Fruit fly (Drosophila melanogaster): ENCODE data around the gene CG45413.
A peak's percentile ranks its signal among the peaks of the same experiment; 100 is the strongest.

The CG45413 gene

DNA sequence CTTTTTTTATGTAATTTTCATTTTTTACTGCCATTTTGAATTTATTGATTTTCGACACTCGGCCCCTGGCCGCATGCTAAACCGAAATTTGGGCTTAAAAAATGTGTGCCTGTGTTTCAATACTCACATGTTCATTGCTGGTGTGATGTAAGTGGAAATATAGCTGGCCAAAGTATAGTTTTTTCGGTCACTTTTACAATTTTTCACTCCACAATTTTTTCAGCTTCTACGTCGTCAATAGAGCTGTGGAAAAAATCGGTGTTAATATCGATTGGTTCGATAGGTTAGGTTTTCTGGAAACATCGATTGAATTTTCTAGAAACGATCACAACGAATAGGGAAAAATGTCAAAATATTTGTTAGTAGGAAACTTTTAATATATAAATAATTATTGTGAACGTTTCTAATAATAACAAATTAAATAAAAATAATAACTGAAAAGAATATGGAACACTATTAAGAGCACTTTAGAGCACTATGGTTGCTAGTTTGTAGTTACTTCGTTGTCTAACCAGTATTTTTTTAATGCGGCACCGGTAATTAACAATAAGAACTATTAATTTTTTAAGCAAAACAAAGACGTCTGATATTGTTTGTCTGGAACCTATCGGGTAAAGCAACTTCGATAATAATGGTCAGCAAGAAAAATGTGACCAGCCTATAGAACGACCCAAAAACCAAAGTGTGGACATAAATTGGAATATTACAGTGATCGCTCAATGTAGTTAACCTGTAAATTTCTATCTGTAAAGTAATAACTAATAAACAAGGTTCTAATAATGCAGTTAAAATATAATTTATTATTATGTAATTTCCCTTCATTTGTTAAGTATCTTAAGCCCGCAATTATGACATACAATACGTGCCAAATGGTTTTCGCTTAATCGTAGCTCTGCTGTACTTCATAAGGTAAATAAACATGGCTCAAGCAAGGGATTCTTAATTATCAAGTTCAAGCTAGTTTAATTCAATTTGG is 23.8 kb upstream of the CG45413 start, which contains the start of the genes CG10077 and CG9948 (continued):
- TF ChIP-seq ap (GFP tag; IDR thresholded peaks at IDR 0.05) (peak; percentile 90), trh (GFP tag; optimal IDR thresholded peaks at IDR 0.05) (peak; percentile 67), Side (GFP tag; optimal IDR thresholded peaks at IDR 0.05) (peak; percentile 38), lilli (GFP tag; optimal IDR thresholded peaks at IDR 0.05) (peak; percentile 88), CG16779 (GFP tag; IDR thresholded peaks at IDR 0.05) (0 out of 2 replicates have a peak, but pooled peaks have one; percentile 44), CG8478 (optimal IDR thresholded peaks at IDR 0.05) (no peak), Elba2 (GFP tag; optimal IDR thresholded peaks at IDR 0.05) (peak; percentile 67), ATbp (GFP tag; optimal IDR thresholded peaks at IDR 0.05) (peak; percentile 86), dati (GFP tag; IDR thresholded peaks at IDR 0.05) (peak; percentile 71), Aef1 (GFP tag; IDR thresholded peaks at IDR 0.05) (peak; percentile 87), Vsx1 (GFP tag; optimal IDR thresholded peaks at IDR 0.05) (peak; percentile 61), Hr3 (GFP tag; optimal IDR thresholded peaks at IDR 0.05) (peak; percentile 89), Oaz (GFP tag; IDR thresholded peaks at IDR 0.05) (peak; percentile 85), dpn (GFP tag; optimal IDR thresholded peaks at IDR 0.05) (peak; percentile 58 to 90), salm (tag; optimal IDR thresholded peaks at IDR 0.05) (peak; percentile 85), CG14014 (GFP tag; IDR thresholded peaks at IDR 0.05) (peak; percentile 94), pnt (GFP tag; optimal IDR thresholded peaks at IDR 0.05) (peak; percentile 36), CG6689 (GFP tag; IDR thresholded peaks at IDR 0.05) (peak; percentile 90), Hmr (GFP tag; optimal IDR thresholded peaks at IDR 0.05) (peak; percentile 85), seq (GFP tag; IDR thresholded peaks at IDR 0.05) (peak; percentile 79), CG8944 (GFP tag; optimal IDR thresholded peaks at IDR 0.05) (peak; percentile 11), CG8359 (GFP tag; optimal IDR thresholded peaks at IDR 0.05; ENCODE audit: borderline replicate concordance) (peak; percentile 65), org-1 (GFP tag; optimal IDR thresholded peaks at IDR 0.05) (peak; percentile 79), Hey (tag; optimal IDR thresholded peaks at IDR 0.05) (no peak), jumu (GFP tag; optimal IDR thresholded peaks at IDR 0.05) (peak; percentile 38), CG7271 (tag; optimal IDR thresholded peaks at IDR 0.05) (peak; percentile 73), slou (GFP tag; optimal IDR thresholded peaks at IDR 0.05) (peak; percentile 37), CG2678 (tag; optimal IDR thresholded peaks at IDR 0.05) (peak; percentile 93), Bdp1 (GFP tag; optimal IDR thresholded peaks at IDR 0.05) (peak; percentile 38), peb (GFP tag; IDR thresholded peaks at IDR 0.05) (peak; percentile 84), Antp (GFP tag; optimal IDR thresholded peaks at IDR 0.05) (peak; percentile 15), Dp (GFP tag; optimal IDR thresholded peaks at IDR 0.05) (peak; percentile 11), hb (GFP tag; IDR thresholded peaks at IDR 0.05; ENCODE audit: partially characterized antibody) (peak; percentile 78; the same call in 2 of the 3 replicates), disco-r (GFP tag; optimal IDR thresholded peaks at IDR 0.05) (no peak), GATAe (GFP tag; conservative IDR thresholded peaks at IDR 0.05) (no peak), CG3838 (GFP tag; optimal IDR thresholded peaks at IDR 0.05) (peak; percentile 27), Eip74EF (GFP tag; optimal IDR thresholded peaks at IDR 0.05) (peak in 1 of 2 experiments; percentile 75), MBD-R2 (GFP tag; IDR thresholded peaks at IDR 0.05) (peak; percentile 79), Dek (tag; optimal IDR thresholded peaks at IDR 0.05) (peak; percentile 89), bowl (GFP tag; IDR thresholded peaks at IDR 0.05) (peak; percentile 76; the same call in 1 of the 2 replicates), CG6813 (GFP tag; optimal IDR thresholded peaks at IDR 0.05) (peak; percentile 75), ro (GFP tag; IDR thresholded peaks at IDR 0.05) (peak; percentile 53; the same call in 1 of the 2 replicates), CG6654 (GFP tag; optimal IDR thresholded peaks at IDR 0.05) (peak; percentile 44), Lpt (GFP tag; optimal IDR thresholded peaks at IDR 0.05) (no peak), CG31388 (GFP tag; optimal IDR thresholded peaks at IDR 0.05) (peak; percentile 63), E2f2 (GFP tag; IDR thresholded peaks at IDR 0.05) (peak; percentile 72), hth (optimal IDR thresholded peaks at IDR 0.05) (no peak), CG4730 (GFP tag; IDR thresholded peaks at IDR 0.05) (peak; percentile 83), Oli (tag; optimal IDR thresholded peaks at IDR 0.05) (peak; percentile 91)

All from whole organism, embryonic.